Fruit fly (Drosophila melanogaster) whole organism, embryonic: ENCODE measurements around the gene CG2794.

Experiments
- Abd-B ChIP-seq: fragments of 200-800 bp; sonication (Bioruptor generic); optimal IDR thresholded peaks from 2 replicates; lab custom pipeline; 2018; ENCODE audit warnings: missing biosample characterization, mild to moderate bottlenecking, missing genetic modification characterization, moderate library complexity
- CG10366 ChIP-seq: fragments of 200-800 bp; sonication (Bioruptor generic); IDR thresholded peaks from 2 replicates; pipeline ENCODE4 v1.3.6; 2022; ENCODE audit warnings: missing biosample characterization, missing genetic modification characterization
- CG10462 ChIP-seq: fragments of 200-800 bp; sonication (Bioruptor generic); optimal IDR thresholded peaks from 2 replicates; lab custom pipeline; 2016; ENCODE audit warnings: missing biosample characterization, missing genetic modification characterization
- CG11723 ChIP-seq: fragments of 200-800 bp; sonication (Bioruptor generic); optimal IDR thresholded peaks from 2 replicates; lab custom pipeline; 2017; ENCODE audit warnings: missing biosample characterization, mild to moderate bottlenecking, missing genetic modification characterization
- CG12104 ChIP-seq: fragments of 200-800 bp; sonication (Bioruptor generic); optimal IDR thresholded peaks from 3 replicates; lab custom pipeline; 2016; ENCODE audit warnings: missing biosample characterization, missing genetic modification characterization
- CG14441 ChIP-seq: fragments of 200-800 bp; sonication (Bioruptor generic); IDR thresholded peaks from 2 replicates; pipeline ENCODE4 v1.3.6; 2022; ENCODE audit warnings: missing biosample characterization, missing genetic modification characterization
- CG1529 ChIP-seq: fragments of 200-800 bp; sonication (Bioruptor generic); optimal IDR thresholded peaks from 3 replicates; lab custom pipeline; 2018; ENCODE audit warnings: missing biosample characterization, missing genetic modification characterization
- CG15514 ChIP-seq: fragments of 200-800 bp; sonication (Bioruptor generic); optimal IDR thresholded peaks from 3 replicates; lab custom pipeline; 2017; ENCODE audit warnings: missing biosample characterization, missing genetic modification characterization, mild to moderate bottlenecking, moderate library complexity, missing genetic modification reagents
- CG1647 ChIP-seq: fragments of 200-800 bp; sonication (Bioruptor generic); optimal IDR thresholded peaks from 3 replicates; lab custom pipeline; 2016; ENCODE audit warnings: missing biosample characterization, missing genetic modification characterization
- CG2116 ChIP-seq: fragments of 200-800 bp; sonication (Bioruptor generic); optimal IDR thresholded peaks from 3 replicates; lab custom pipeline; 2018; ENCODE audit warnings: missing biosample characterization, mild to moderate bottlenecking, missing genetic modification characterization
- CG32767 ChIP-seq: fragments of 200-800 bp; sonication (Bioruptor generic); IDR thresholded peaks from 2 replicates; pipeline ENCODE4 v1.3.6; 2022; ENCODE audit warnings: missing biosample characterization, missing genetic modification characterization
- CG32772 ChIP-seq: fragments of 200-800 bp; sonication (Bioruptor generic); IDR thresholded peaks from 2 replicates; pipeline ENCODE4 v1.3.6; 2022; ENCODE audit warnings: missing biosample characterization, missing genetic modification characterization
- CG4617 ChIP-seq: fragments of 200-800 bp; sonication (Bioruptor generic); optimal IDR thresholded peaks from 3 replicates; lab custom pipeline; 2016; ENCODE audit warnings: missing biosample characterization, missing genetic modification characterization, borderline replicate concordance
- CG4707 ChIP-seq: fragments of 200-800 bp; sonication (Bioruptor generic); optimal IDR thresholded peaks from 2 replicates; lab custom pipeline; 2018; ENCODE audit warnings: missing biosample characterization, mild to moderate bottlenecking, missing genetic modification characterization, moderate library complexity
- CG7786 ChIP-seq: fragments of 200-800 bp; sonication (Bioruptor generic); optimal IDR thresholded peaks from 2 replicates; lab custom pipeline; 2016; ENCODE audit warnings: missing biosample characterization, missing genetic modification characterization
- CG8089 ChIP-seq: fragments of 200-800 bp; sonication (Bioruptor generic); optimal IDR thresholded peaks from 3 replicates; lab custom pipeline; 2016; ENCODE audit warnings: missing biosample characterization, missing genetic modification characterization
- CG8924 ChIP-seq: fragments of 200-800 bp; optimal IDR thresholded peaks from 3 replicates; lab custom pipeline; 2019; ENCODE audit warnings: missing biosample characterization, mild to moderate bottlenecking, missing genetic modification characterization, moderate library complexity
- CG9727 ChIP-seq: fragments of 200-800 bp; sonication (Bioruptor generic); optimal IDR thresholded peaks from 3 replicates; lab custom pipeline; 2017; ENCODE audit warnings: missing biosample characterization, mild to moderate bottlenecking, missing genetic modification characterization
- Chrac-16 ChIP-seq: fragments of 200-800 bp; sonication (Bioruptor generic); optimal IDR thresholded peaks from 3 replicates; lab custom pipeline; 2016; ENCODE audit warnings: missing biosample characterization, missing genetic modification characterization
- Doc3 ChIP-seq: fragments of 200-800 bp; sonication (Bioruptor generic); IDR thresholded peaks from 3 replicates; pipeline ENCODE4 v1.3.6; 2022; ENCODE audit warnings: missing biosample characterization, missing genetic modification characterization; ENCODE audit not compliant: partially characterized antibody
- Dp ChIP-seq: fragments of 200-800 bp; sonication (Bioruptor generic); optimal IDR thresholded peaks from 2 replicates; lab custom pipeline; 2018; ENCODE audit warnings: missing biosample characterization, mild to moderate bottlenecking, missing genetic modification characterization, moderate library complexity
- Eip74EF ChIP-seq, 2 experiments: fragments of 200-800 bp in 1 of 2; fragments of >200 bp in 1 of 2; sonication (Bioruptor generic) in 1 of 2; optimal IDR thresholded peaks; 2 replicates each; lab custom pipeline; 2017 to 2019; ENCODE audit warnings: missing biosample characterization in 2 of 2, missing genetic modification characterization in 2 of 2, mild to moderate bottlenecking in 1 of 2, moderate library complexity in 1 of 2
- Ets65A ChIP-seq: fragments of 200-800 bp; sonication (Bioruptor generic); peaks from one replicate; lab custom pipeline; 2016; ENCODE audit warnings: missing biosample characterization, missing genetic modification characterization
- H2.0 ChIP-seq: fragments of 200-800 bp; sonication (Bioruptor generic); IDR thresholded peaks from 2 replicates; pipeline ENCODE4 v1.3.6; 2022; ENCODE audit warnings: missing biosample characterization, missing genetic modification characterization
- Hand ChIP-seq: fragments of 200-800 bp; sonication (Bioruptor generic); optimal IDR thresholded peaks from 2 replicates; lab custom pipeline; 2017; ENCODE audit warnings: mild to moderate bottlenecking, missing biosample characterization, missing genetic modification reagents, missing genetic modification characterization
- Mad ChIP-seq: fragments of 200-800 bp; sonication (Bioruptor generic); optimal IDR thresholded peaks from 2 replicates; lab custom pipeline; 2016; ENCODE audit warnings: missing biosample characterization, missing genetic modification characterization
- NC2β ChIP-seq: fragments of 200-800 bp; sonication (Bioruptor generic); optimal IDR thresholded peaks from 2 replicates; lab custom pipeline; 2016; ENCODE audit warnings: missing biosample characterization, missing genetic modification characterization
- Nf-YA ChIP-seq: fragments of 200-800 bp; sonication (Bioruptor generic); IDR thresholded peaks from 2 replicates; pipeline ENCODE4 v1.3.6; 2022; ENCODE audit warnings: missing biosample characterization, missing genetic modification characterization
- Oli ChIP-seq: fragments of 200-800 bp; sonication (Bioruptor generic); optimal IDR thresholded peaks from 2 replicates; lab custom pipeline; 2018; ENCODE audit warnings: missing biosample characterization, mild to moderate bottlenecking, missing genetic modification characterization, moderate library complexity
- Opbp ChIP-seq: fragments of 200-800 bp; sonication (Bioruptor generic); IDR thresholded peaks from 3 replicates; pipeline ENCODE4 v1.3.6; 2022; ENCODE audit warnings: missing biosample characterization, missing genetic modification characterization; ENCODE audit not compliant: partially characterized antibody
- ac ChIP-seq: fragments of 200-800 bp; sonication (Bioruptor generic); optimal IDR thresholded peaks from 3 replicates; lab custom pipeline; 2017; ENCODE audit warnings: missing biosample characterization, mild to moderate bottlenecking, missing genetic modification characterization
- bowl ChIP-seq: fragments of 200-800 bp; sonication (Bioruptor generic); IDR thresholded peaks from 2 replicates; pipeline ENCODE4 v1.3.6; 2022; ENCODE audit warnings: missing biosample characterization, missing genetic modification characterization
- cg ChIP-seq: fragments of 200-800 bp; sonication (Bioruptor generic); optimal IDR thresholded peaks from 3 replicates; lab custom pipeline; 2019; ENCODE audit warnings: missing biosample characterization, mild to moderate bottlenecking, missing genetic modification characterization, moderate library complexity
- cwo ChIP-seq: fragments of 200-800 bp; sonication (Bioruptor generic); optimal IDR thresholded peaks from 3 replicates; lab custom pipeline; 2017; ENCODE audit warnings: missing biosample characterization, missing genetic modification characterization, mild to moderate bottlenecking, moderate library complexity, missing genetic modification reagents
- dysf ChIP-seq: fragments of 200-800 bp; sonication (Bioruptor generic); IDR thresholded peaks from 3 replicates; pipeline ENCODE4 v1.3.6; 2022; ENCODE audit warnings: missing biosample characterization, missing genetic modification characterization
- fu2 ChIP-seq: fragments of 200-800 bp; sonication (Bioruptor generic); optimal IDR thresholded peaks from 2 replicates; lab custom pipeline; 2016; ENCODE audit warnings: missing biosample characterization, missing genetic modification characterization
- hkb ChIP-seq, 2 experiments: fragments of 200-800 bp in 1 of 2; fragments of >200 bp in 1 of 2; sonication (Bioruptor generic) in 1 of 2; IDR thresholded peaks in 1 of 2; optimal IDR thresholded peaks in 1 of 2; 2 replicates each; pipeline versions ENCODE4 v1.3.6 to Lab custom; 2017 to 2022; ENCODE audit warnings: missing biosample characterization in 1 of 2, missing genetic modification characterization in 1 of 2
- lab ChIP-seq: fragments of 200-800 bp; sonication (Bioruptor generic); optimal IDR thresholded peaks from 3 replicates; lab custom pipeline; 2017; ENCODE audit warnings: missing biosample characterization, missing genetic modification characterization, mild to moderate bottlenecking, moderate library complexity, missing genetic modification reagents
- nau ChIP-seq: fragments of 200-800 bp; sonication (Bioruptor generic); optimal IDR thresholded peaks from 3 replicates; lab custom pipeline; 2017; ENCODE audit warnings: missing biosample characterization, mild to moderate bottlenecking, missing genetic modification characterization, missing genetic modification reagents
- scrt ChIP-seq: fragments of 200-800 bp; sonication (Bioruptor generic); optimal IDR thresholded peaks from 2 replicates; lab custom pipeline; 2018; ENCODE audit warnings: missing biosample characterization, mild to moderate bottlenecking, missing genetic modification characterization, moderate library complexity
- seq ChIP-seq: fragments of 200-800 bp; sonication (Bioruptor generic); IDR thresholded peaks from 2 replicates; pipeline ENCODE4 v1.3.6; 2022; ENCODE audit warnings: missing biosample characterization, missing genetic modification characterization
- sqz ChIP-seq: fragments of 200-800 bp; sonication (Bioruptor generic); optimal IDR thresholded peaks from 3 replicates; lab custom pipeline; 2018; ENCODE audit warnings: missing biosample characterization, mild to moderate bottlenecking, missing genetic modification characterization
- stwl ChIP-seq: fragments of 200-800 bp; sonication (Bioruptor generic); optimal IDR thresholded peaks from 3 replicates; lab custom pipeline; 2018; ENCODE audit warnings: missing biosample characterization, mild to moderate bottlenecking, missing genetic modification characterization, moderate library complexity
- unc-4 ChIP-seq: fragments of 200-800 bp; sonication (Bioruptor generic); IDR thresholded peaks from 2 replicates; pipeline ENCODE4 v1.3.6; 2022; ENCODE audit warnings: missing biosample characterization, missing genetic modification characterization; ENCODE audit not compliant: partially characterized antibody
- wek ChIP-seq: fragments of 200-800 bp; sonication (Bioruptor generic); optimal IDR thresholded peaks from 3 replicates; lab custom pipeline; 2018; ENCODE audit warnings: missing biosample characterization, mild to moderate bottlenecking, missing genetic modification characterization, moderate library complexity
- z ChIP-seq: fragments of 200-800 bp; sonication (Bioruptor generic); IDR thresholded peaks from 3 replicates; pipeline ENCODE4 v1.3.6; 2022; ENCODE audit warnings: missing biosample characterization, missing genetic modification characterization
- zen2 ChIP-seq: fragments of 200-800 bp; sonication (Bioruptor generic); IDR thresholded peaks from 3 replicates; pipeline ENCODE4 v1.3.6; 2022; ENCODE audit warnings: missing biosample characterization, missing genetic modification characterization; ENCODE audit not compliant: partially characterized antibody
- zfh1 ChIP-seq: fragments of 200-800 bp; sonication (Bioruptor generic); IDR thresholded peaks from 3 replicates; pipeline ENCODE4 v1.3.6; 2022; ENCODE audit warnings: missing biosample characterization, missing genetic modification characterization

Gene CG2794

dm6 chr2L:523165-523835 lies 40.7 kb upstream of the CG2794 start (continued):
- TF ChIP-seq Nf-YA (GFP tag; lab: Robert Waterston, UW): peak; percentile 60; the same call in 1 of the 2 replicates
- TF ChIP-seq fu2: no peak
- TF ChIP-seq H2.0 (GFP tag; lab: Robert Waterston, UW): 0 out of 2 replicates have a peak, but pooled peaks have one; percentile 8
- TF ChIP-seq CG12104: no peak
- no peak for TF ChIP-seq Ets65A (GFP tag; lab: Kevin White, UChicago)
- TF ChIP-seq cg (GFP tag; lab: Kevin White, UChicago): peak; percentile 88
- peak; percentile 73 for TF ChIP-seq nau (GFP tag; lab: Kevin White, UChicago)
- TF ChIP-seq CG4617 (GFP tag; lab: Kevin White, UChicago): no peak
- no peak for TF ChIP-seq seq (GFP tag; lab: Robert Waterston, UW)
- no peak for TF ChIP-seq dysf (GFP tag; lab: Robert Waterston, UW)
- TF ChIP-seq CG2116 (GFP tag; lab: Kevin White, UChicago): no peak
- TF ChIP-seq Doc3 (GFP tag; lab: Robert Waterston, UW): no peak
- peak; percentile 15 for TF ChIP-seq stwl (tag; lab: Kevin White, UChicago)
- TF ChIP-seq CG8924 (tag; lab: Kevin White, UChicago): peak; percentile 42
- TF ChIP-seq unc-4 (GFP tag; lab: Robert Waterston, UW): peak; percentile 52
- no peak for TF ChIP-seq hkb (optimal IDR thresholded peaks at IDR 0.05; lab: Kevin White, UChicago)
- TF ChIP-seq hkb (GFP tag; IDR thresholded peaks at IDR 0.05; lab: Robert Waterston, UW): peak; percentile 60
- TF ChIP-seq zfh1 (GFP tag; lab: Robert Waterston, UW): peak; percentile 59; the same call in 2 of the 3 replicates
- peak; percentile 61; the same call in 1 of the 2 replicates for TF ChIP-seq CG32767
- TF ChIP-seq CG8089 (GFP tag; lab: Kevin White, UChicago): no peak
- peak; percentile 55 for TF ChIP-seq CG15514 (GFP tag; lab: Kevin White, UChicago)
- TF ChIP-seq CG14441: no peak
- peak; percentile 19 for TF ChIP-seq Hand (GFP tag; lab: Kevin White, UChicago)
- TF ChIP-seq CG11723 (GFP tag; lab: Kevin White, UChicago): no peak
- no peak for TF ChIP-seq Abd-B
- no peak for TF ChIP-seq CG10462 (GFP tag; lab: Kevin White, UChicago)
- peak; percentile 42 for TF ChIP-seq sqz (GFP tag; lab: Kevin White, UChicago)
- peak; percentile 30 for TF ChIP-seq scrt (GFP tag; lab: Kevin White, UChicago)
- TF ChIP-seq Oli (tag; lab: Kevin White, UChicago): no peak
- peak; percentile 57; the same call in 1 of the 3 replicates for TF ChIP-seq z (GFP tag; lab: Robert Waterston, UW)
- TF ChIP-seq ac (GFP tag; lab: Kevin White, UChicago): peak; percentile 23
- 0 out of 2 replicates have a peak, but pooled peaks have one; percentile 19 for TF ChIP-seq CG10366 (GFP tag; lab: Robert Waterston, UW)
- TF ChIP-seq CG1647 (GFP tag; lab: Kevin White, UChicago): no peak
- TF ChIP-seq Mad (GFP tag; lab: Kevin White, UChicago): no peak
- TF ChIP-seq lab (GFP tag; lab: Kevin White, UChicago): peak; percentile 41
- TF ChIP-seq cwo (GFP tag; lab: Kevin White, UChicago): peak; percentile 49
- TF ChIP-seq Eip74EF (GFP tag; optimal IDR thresholded peaks at IDR 0.05; lab: Kevin White, UChicago): no peak
- peak; percentile 72; the same call in 2 of the 3 replicates for TF ChIP-seq Opbp (GFP tag; lab: Robert Waterston, UW)
- peak; percentile 29 for TF ChIP-seq wek
- no peak for TF ChIP-seq CG7786 (GFP tag; lab: Kevin White, UChicago)
- no peak for TF ChIP-seq CG32772 (GFP tag; lab: Robert Waterston, UW)
- peak; percentile 73 for TF ChIP-seq zen2 (GFP tag; lab: Robert Waterston, UW)
- TF ChIP-seq Dp (GFP tag; lab: Kevin White, UChicago): no peak
- TF ChIP-seq CG1529 (GFP tag; lab: Kevin White, UChicago): no peak
- TF ChIP-seq NC2β (GFP tag; lab: Kevin White, UChicago): no peak
- no peak for TF ChIP-seq bowl (GFP tag; lab: Robert Waterston, UW)
- TF ChIP-seq CG9727 (GFP tag; lab: Kevin White, UChicago): peak; percentile 48
- no peak for TF ChIP-seq CG4707
- no peak for TF ChIP-seq Chrac-16 (GFP tag; lab: Kevin White, UChicago)
